Fruit fly (Drosophila melanogaster): ENCODE data around the gene CG44004.
A peak's percentile ranks its signal among the peaks of the same experiment; 100 is the strongest.

dm6 chr3L:18073559-18074134, at the start of gene CG44004:
- TF ChIP-seq Pif1B (GFP tag; optimal IDR thresholded peaks at IDR 0.05) (peak; percentile 18), Ets98B (GFP tag; IDR thresholded peaks at IDR 0.05) (no peak), CG32121 (GFP tag; IDR thresholded peaks at IDR 0.05) (no peak), CG14655 (GFP tag; optimal IDR thresholded peaks at IDR 0.05) (no peak), CG10348 (GFP tag; IDR thresholded peaks at IDR 0.05) (no peak), D1 (tag; optimal IDR thresholded peaks at IDR 0.05) (no peak)

All from whole organism, pupa.